Worm (Caenorhabditis elegans) whole organism, L4 larva: ENCODE measurements around the gene ttr-31.
A peak's percentile ranks its signal among the peaks of the same experiment; 100 is the strongest.

ENCODE experiments used
- F10B5.3 ChIP-seq: sonication (generic microtip); optimal IDR thresholded peaks from 2 replicates; lab custom pipeline; 2016; ENCODE audit warnings: mild to moderate bottlenecking, missing genetic modification characterization, missing compliant biosample characterization
- F26F4.8 ChIP-seq: fragments of 200-800 bp; sonication (Bioruptor generic); conservative IDR thresholded peaks from 2 replicates; pipeline ENCODE4 v1.3.6; 2022; ENCODE audit warnings: missing genetic modification characterization, missing compliant biosample characterization
- F37D6.2 ChIP-seq: sonication (generic microtip); optimal IDR thresholded peaks from 2 replicates; lab custom pipeline; 2016; ENCODE audit warnings: mild to moderate bottlenecking, missing genetic modification characterization, missing compliant biosample characterization
- R02D3.7 ChIP-seq: fragments of 150-350 bp; sonication (generic microtip); optimal IDR thresholded peaks from 3 replicates; lab custom pipeline; 2014; ENCODE audit warnings: missing biosample characterization, missing genetic modification characterization
- T26A8.4 ChIP-seq: fragments of 200-800 bp; sonication (Bioruptor generic); IDR thresholded peaks from 2 replicates; pipeline ENCODE4 v1.3.6; 2022; ENCODE audit warnings: missing genetic modification characterization, missing compliant biosample characterization
- ZK337.2 ChIP-seq: fragments of 200-800 bp; sonication (Bioruptor generic); IDR thresholded peaks from 2 replicates; pipeline ENCODE4 v1.3.6; 2022; ENCODE audit warnings: missing genetic modification reagents, missing genetic modification characterization, missing compliant biosample characterization
- ama-1 ChIP-seq: fragments of 150-350 bp; optimal IDR thresholded peaks from 2 replicates; lab custom pipeline; 2014; ENCODE audit warnings: inconsistent platforms, mixed read lengths
- ceh-20 ChIP-seq: fragments of 200-800 bp; sonication (Bioruptor generic); IDR thresholded peaks from 2 replicates; pipeline ENCODE4 v1.3.6; 2022; ENCODE audit warnings: missing genetic modification reagents, missing genetic modification characterization, missing compliant biosample characterization
- ceh-28 ChIP-seq: fragments of 150-350 bp; optimal IDR thresholded peaks from 2 replicates; lab custom pipeline; 2014; ENCODE audit warnings: missing biosample characterization, missing genetic modification reagents, missing genetic modification characterization
- ceh-32 ChIP-seq: sonication (generic microtip); optimal IDR thresholded peaks from 2 replicates; lab custom pipeline; 2016; ENCODE audit warnings: mild to moderate bottlenecking, missing genetic modification characterization, missing compliant biosample characterization; ENCODE audit not compliant: poor library complexity
- ceh-62 ChIP-seq: sonication (generic microtip); optimal IDR thresholded peaks from 2 replicates; lab custom pipeline; 2017; ENCODE audit warnings: missing biosample characterization, missing genetic modification characterization
- daf-12 ChIP-seq: fragments of 150-350 bp; optimal IDR thresholded peaks from 2 replicates; lab custom pipeline; 2014; ENCODE audit warnings: missing biosample characterization, missing genetic modification reagents, missing genetic modification characterization
- daf-16 ChIP-seq, 3 experiments: sonication (generic microtip); optimal IDR thresholded peaks; 2 replicates each; lab custom pipeline; 2016 to 2017; ENCODE audit warnings: missing genetic modification characterization in 3 of 3, missing genetic modification reagents in 3 of 3, mild to moderate bottlenecking in 2 of 3, missing compliant biosample characterization in 2 of 3, missing biosample characterization in 1 of 3, moderate library complexity in 1 of 3
- daf-19 ChIP-seq: fragments of 200-800 bp; sonication (Bioruptor generic); conservative IDR thresholded peaks from 2 replicates; pipeline ENCODE4 v1.3.6; 2022; ENCODE audit warnings: missing genetic modification characterization, missing compliant biosample characterization
- daf-8 ChIP-seq: fragments of 200-800 bp; sonication (Bioruptor generic); IDR thresholded peaks from 2 replicates; pipeline ENCODE4 v1.3.6; 2022; ENCODE audit warnings: missing genetic modification characterization, missing compliant biosample characterization
- duxl-1 ChIP-seq: sonication (generic microtip); optimal IDR thresholded peaks from 2 replicates; lab custom pipeline; 2016; ENCODE audit warnings: mild to moderate bottlenecking, missing genetic modification characterization, moderate library complexity, missing compliant biosample characterization; ENCODE audit not compliant: poor library complexity
- egl-43 ChIP-seq: fragments of 200-800 bp; sonication (Bioruptor generic); IDR thresholded peaks from 2 replicates; pipeline ENCODE4 v1.3.6; 2022; ENCODE audit warnings: missing genetic modification reagents, missing genetic modification characterization, missing compliant biosample characterization
- fkh-10 ChIP-seq: fragments of 150-350 bp; optimal IDR thresholded peaks from 2 replicates; lab custom pipeline; 2014; ENCODE audit warnings: missing biosample characterization, missing genetic modification reagents, missing genetic modification characterization
- hif-1 ChIP-seq, 2 experiments: sonication (generic microtip); optimal IDR thresholded peaks; 2 replicates each; lab custom pipeline; 2016 to 2017; ENCODE audit warnings: missing compliant biosample characterization in 2 of 2, missing genetic modification characterization in 2 of 2, missing genetic modification reagents in 2 of 2, missing genotype in 2 of 2, mild to moderate bottlenecking in 1 of 2
- jun-1 ChIP-seq: fragments of 150-350 bp; optimal IDR thresholded peaks from 2 replicates; lab custom pipeline; 2014; ENCODE audit warnings: missing biosample characterization, missing genetic modification reagents, missing genetic modification characterization
- lim-7 ChIP-seq: fragments of 200-800 bp; sonication (Bioruptor generic); IDR thresholded peaks from 2 replicates; pipeline ENCODE4 v1.3.6; 2022; ENCODE audit warnings: missing genetic modification characterization, missing compliant biosample characterization
- lin-1 ChIP-seq: fragments of 200-800 bp; sonication (Bioruptor generic); IDR thresholded peaks from 2 replicates; pipeline ENCODE4 v1.3.6; 2022; ENCODE audit warnings: missing genetic modification reagents, missing genetic modification characterization, missing compliant biosample characterization
- lin-13 ChIP-seq: fragments of 150-350 bp; optimal IDR thresholded peaks from 2 replicates; lab custom pipeline; 2014; ENCODE audit warnings: missing biosample characterization, missing genetic modification reagents, missing genetic modification characterization
- lin-29 ChIP-seq: fragments of 200-800 bp; sonication (Bioruptor generic); IDR thresholded peaks from 2 replicates; pipeline ENCODE4 v1.3.6; 2022; ENCODE audit warnings: missing genetic modification reagents, missing genetic modification characterization, missing compliant biosample characterization
- lin-39 ChIP-seq: fragments of 150-350 bp; optimal IDR thresholded peaks from 2 replicates; lab custom pipeline; 2014; ENCODE audit warnings: missing biosample characterization, missing genetic modification reagents, missing genetic modification characterization
- lir-3 ChIP-seq: sonication (generic microtip); optimal IDR thresholded peaks from 2 replicates; lab custom pipeline; 2016; ENCODE audit warnings: mild to moderate bottlenecking, missing genetic modification characterization, missing compliant biosample characterization
- lsy-2 ChIP-seq, 2 experiments: fragments of 150-350 bp in 1 of 2; sonication (generic microtip) in 1 of 2; optimal IDR thresholded peaks; 2 replicates each; lab custom pipeline; 2014 to 2017; ENCODE audit warnings: missing biosample characterization in 2 of 2, missing genetic modification characterization in 2 of 2
- mes-2 ChIP-seq: sonication (generic microtip); optimal IDR thresholded peaks from 2 replicates; lab custom pipeline; 2016; ENCODE audit warnings: missing genotype, mild to moderate bottlenecking, missing genetic modification characterization, missing compliant biosample characterization; ENCODE audit not compliant: poor library complexity, severe bottlenecking
- mxl-3 ChIP-seq: fragments of 200-800 bp; sonication (Bioruptor generic); optimal IDR thresholded peaks from 2 replicates; lab custom pipeline; 2018; ENCODE audit warnings: mild to moderate bottlenecking, missing genetic modification characterization, missing compliant biosample characterization
- nhr-102 ChIP-seq: sonication (generic microtip); optimal IDR thresholded peaks from 2 replicates; lab custom pipeline; 2016; ENCODE audit warnings: mild to moderate bottlenecking, missing genetic modification characterization, moderate library complexity, missing compliant biosample characterization
- nhr-111 ChIP-seq: fragments of 200-800 bp; sonication (Bioruptor generic); optimal IDR thresholded peaks from 2 replicates; lab custom pipeline; 2018; ENCODE audit warnings: mild to moderate bottlenecking, missing genetic modification characterization, missing compliant biosample characterization
- nhr-237 ChIP-seq: sonication (generic microtip); optimal IDR thresholded peaks from 2 replicates; lab custom pipeline; 2017; ENCODE audit warnings: missing biosample characterization, missing genetic modification characterization
- nhr-25 ChIP-seq: sonication (generic microtip); optimal IDR thresholded peaks from 2 replicates; lab custom pipeline; 2017; ENCODE audit warnings: missing genetic modification characterization, mild to moderate bottlenecking, missing compliant biosample characterization, antibody characterized with exemption, moderate library complexity, borderline replicate concordance; ENCODE audit not compliant: insufficient read depth
- nhr-41 ChIP-seq: fragments of 200-800 bp; sonication (Bioruptor generic); IDR thresholded peaks from 2 replicates; pipeline ENCODE4 v1.3.6; 2022; ENCODE audit warnings: missing genetic modification reagents, missing genetic modification characterization, missing compliant biosample characterization
- nhr-48 ChIP-seq: sonication (generic microtip); optimal IDR thresholded peaks from 2 replicates; lab custom pipeline; 2016; ENCODE audit warnings: mild to moderate bottlenecking, missing genetic modification characterization, missing compliant biosample characterization
- nhr-6 ChIP-seq: fragments of 150-350 bp; optimal IDR thresholded peaks from 2 replicates; lab custom pipeline; 2014; ENCODE audit warnings: missing biosample characterization, missing genetic modification characterization
- nhr-76 ChIP-seq: fragments of 150-350 bp; optimal IDR thresholded peaks from 2 replicates; lab custom pipeline; 2014; ENCODE audit warnings: missing biosample characterization, missing genetic modification characterization
- nhr-77 ChIP-seq: fragments of 150-350 bp; optimal IDR thresholded peaks from 2 replicates; lab custom pipeline; 2014; ENCODE audit warnings: missing biosample characterization, missing genetic modification characterization
- pha-4 ChIP-seq, 2 experiments: fragments of 150-350 bp in 1 of 2; fragments of 200-800 bp in 1 of 2; sonication (Bioruptor generic) in 1 of 2; IDR thresholded peaks in 1 of 2; optimal IDR thresholded peaks in 1 of 2; 2 replicates each; pipeline versions ENCODE4 v1.3.6 to Lab custom; 2014 to 2022; ENCODE audit warnings: missing genetic modification characterization in 2 of 2, missing genetic modification reagents in 2 of 2, missing biosample characterization in 1 of 2, missing compliant biosample characterization in 1 of 2
- php-3 ChIP-seq: fragments of 200-800 bp; sonication (Bioruptor generic); IDR thresholded peaks from 2 replicates; pipeline ENCODE4 v1.3.6; 2022; ENCODE audit warnings: missing genetic modification reagents, missing genetic modification characterization, missing compliant biosample characterization
- rbr-2 ChIP-seq: sonication (generic microtip); optimal IDR thresholded peaks from 2 replicates; lab custom pipeline; 2016; ENCODE audit warnings: missing genotype, missing genetic modification characterization, missing compliant biosample characterization
- saeg-2 ChIP-seq: fragments of 200-800 bp; sonication (Bioruptor generic); IDR thresholded peaks from 2 replicates; pipeline ENCODE4 v1.3.6; 2022; ENCODE audit warnings: missing genetic modification reagents, missing genetic modification characterization, missing compliant biosample characterization
- sdz-12 ChIP-seq: fragments of 200-800 bp; sonication (Bioruptor generic); optimal IDR thresholded peaks from 2 replicates; lab custom pipeline; 2018; ENCODE audit warnings: mild to moderate bottlenecking, missing genetic modification characterization, missing compliant biosample characterization
- spr-1 ChIP-seq: sonication (generic microtip); optimal IDR thresholded peaks from 2 replicates; lab custom pipeline; 2016; ENCODE audit warnings: mild to moderate bottlenecking, missing genetic modification characterization, missing compliant biosample characterization
- tag-97 ChIP-seq: fragments of 200-800 bp; sonication (Bioruptor generic); IDR thresholded peaks from 2 replicates; pipeline ENCODE4 v1.3.6; 2022; ENCODE audit warnings: missing genetic modification characterization, missing compliant biosample characterization
- unc-39 ChIP-seq: sonication (generic microtip); optimal IDR thresholded peaks from 2 replicates; lab custom pipeline; 2017; ENCODE audit warnings: missing biosample characterization, missing genetic modification characterization
- zfp-2 ChIP-seq: sonication (generic microtip); optimal IDR thresholded peaks from 2 replicates; lab custom pipeline; 2016; ENCODE audit warnings: mild to moderate bottlenecking, missing genetic modification characterization, missing compliant biosample characterization
- zfp-3 ChIP-seq: fragments of 200-800 bp; sonication (Bioruptor generic); conservative IDR thresholded peaks from 2 replicates; pipeline ENCODE4 v1.3.6; 2022; ENCODE audit warnings: missing genetic modification reagents, missing genetic modification characterization, missing compliant biosample characterization
- ztf-11 ChIP-seq: fragments of 150-350 bp; optimal IDR thresholded peaks from 2 replicates; lab custom pipeline; 2014; ENCODE audit warnings: missing biosample characterization, missing genetic modification characterization

The ttr-31 gene

ce11 chrX:10963453-10964046 lies 45.3 kb downstream of the ttr-31 start, which contains the start of gene nas-10 (continued):
- TF ChIP-seq lir-3 (tag; lab: Kevin White, UChicago) = peak; percentile 35
- no peak for TF ChIP-seq fkh-10 (GFP tag; lab: Kevin White, UChicago)
- TF ChIP-seq jun-1 = no peak
- 0 out of 2 replicates have a peak, but pooled peaks have one; percentile 47 for TF ChIP-seq lin-29
- TF ChIP-seq tag-97 (GFP tag; lab: Robert Waterston, UW) = no peak
- peak; percentile 53 for TF ChIP-seq nhr-77 (tag; lab: Kevin White, UChicago)
- TF ChIP-seq lin-13 (GFP tag; lab: Kevin White, UChicago) = peak; percentile 49
- TF ChIP-seq ZK337.2 (GFP tag; lab: Robert Waterston, UW) = peak; percentile 68
- no peak for TF ChIP-seq lin-39
- peak in 1 of 2 experiments; percentile 72 for TF ChIP-seq daf-16 (GFP tag; optimal IDR thresholded peaks at IDR 0.05; lab: Kevin White, UChicago)
- peak; percentile 83 for TF ChIP-seq daf-16 (tag; optimal IDR thresholded peaks at IDR 0.05; lab: Kevin White, UChicago)
- TF ChIP-seq nhr-48 (tag; lab: Kevin White, UChicago) = peak; percentile 70
- no peak for TF ChIP-seq ceh-20
- TF ChIP-seq ama-1 (lab: Kevin White, UChicago) = no peak
- peak; percentile 62 for TF ChIP-seq F37D6.2 (tag; lab: Kevin White, UChicago)
- peak; percentile 79 for TF ChIP-seq nhr-111 (GFP tag; lab: Kevin White, UChicago)
- TF ChIP-seq ztf-11 = no peak
- no peak; the same call in 1 of the 2 replicates for TF ChIP-seq T26A8.4 (GFP tag; lab: Robert Waterston, UW)
- peak; percentile 79 for TF ChIP-seq mes-2
- peak; percentile 58 for TF ChIP-seq rbr-2 (tag; lab: Kevin White, UChicago)
- no peak for TF ChIP-seq R02D3.7 (tag; lab: Kevin White, UChicago)
- TF ChIP-seq nhr-237 (tag; lab: Kevin White, UChicago) = no peak
- TF ChIP-seq egl-43 (GFP tag; lab: Robert Waterston, UW) = no peak
- TF ChIP-seq nhr-76 (tag; lab: Kevin White, UChicago) = no peak
- 0 out of 2 replicates have a peak, but pooled peaks have one; percentile 18 for TF ChIP-seq daf-8 (GFP tag; lab: Robert Waterston, UW)
- peak; percentile 70 for TF ChIP-seq php-3
- TF ChIP-seq zfp-2 (tag; lab: Kevin White, UChicago) = peak; percentile 3
- peak; percentile 62 for TF ChIP-seq mxl-3 (GFP tag; lab: Kevin White, UChicago)
- no peak for TF ChIP-seq unc-39
- TF ChIP-seq nhr-6 = no peak
- 0 out of 2 replicates have a peak, but pooled peaks have one; percentile 50 for TF ChIP-seq nhr-41
- no peak for TF ChIP-seq ceh-32 (tag; lab: Kevin White, UChicago)
- no peak for TF ChIP-seq daf-12 (tag; lab: Kevin White, UChicago)
- peak; percentile 91 for TF ChIP-seq lim-7 (GFP tag; lab: Robert Waterston, UW)
- TF ChIP-seq hif-1 (tag; optimal IDR thresholded peaks at IDR 0.05; lab: Kevin White, UChicago) = peak; percentile 5 to 60
- peak; percentile 26 for TF ChIP-seq nhr-25 (tag; lab: Kevin White, UChicago)
- TF ChIP-seq nhr-102 = no peak
- TF ChIP-seq saeg-2 (GFP tag; lab: Robert Waterston, UW) = no peak
- no peak for TF ChIP-seq ceh-28 (tag; lab: Kevin White, UChicago)
- no peak; the same call in 1 of the 2 replicates for TF ChIP-seq pha-4 (GFP tag; IDR thresholded peaks at IDR 0.05; lab: Robert Waterston, UW)
- no peak for TF ChIP-seq pha-4 (tag; optimal IDR thresholded peaks at IDR 0.05; lab: Kevin White, UChicago)
- TF ChIP-seq F10B5.3 = peak; percentile 43
- peak; percentile 64 for TF ChIP-seq sdz-12 (GFP tag; lab: Kevin White, UChicago)
- peak; percentile 94 for TF ChIP-seq lin-1 (GFP tag; lab: Robert Waterston, UW)
- no peak for TF ChIP-seq lsy-2 (tag; optimal IDR thresholded peaks at IDR 0.05; lab: Kevin White, UChicago)
- TF ChIP-seq spr-1 (tag; lab: Kevin White, UChicago) = peak; percentile 71
- TF ChIP-seq duxl-1 (tag; lab: Kevin White, UChicago) = peak; percentile 74
- TF ChIP-seq F26F4.8 (GFP tag; lab: Robert Waterston, UW) = peak; percentile 82
- no peak for TF ChIP-seq ceh-62 (tag; lab: Kevin White, UChicago)
- peak; percentile 85 for TF ChIP-seq daf-19 (GFP tag; lab: Robert Waterston, UW)
- TF ChIP-seq zfp-3 = peak; percentile 63; the same call in 1 of the 2 replicates
